Worm (Caenorhabditis elegans): ENCODE results near the gene K02F3.12.
A peak's percentile ranks its signal among the peaks of the same experiment; 100 is the strongest.

The K02F3.12 gene

DNA sequence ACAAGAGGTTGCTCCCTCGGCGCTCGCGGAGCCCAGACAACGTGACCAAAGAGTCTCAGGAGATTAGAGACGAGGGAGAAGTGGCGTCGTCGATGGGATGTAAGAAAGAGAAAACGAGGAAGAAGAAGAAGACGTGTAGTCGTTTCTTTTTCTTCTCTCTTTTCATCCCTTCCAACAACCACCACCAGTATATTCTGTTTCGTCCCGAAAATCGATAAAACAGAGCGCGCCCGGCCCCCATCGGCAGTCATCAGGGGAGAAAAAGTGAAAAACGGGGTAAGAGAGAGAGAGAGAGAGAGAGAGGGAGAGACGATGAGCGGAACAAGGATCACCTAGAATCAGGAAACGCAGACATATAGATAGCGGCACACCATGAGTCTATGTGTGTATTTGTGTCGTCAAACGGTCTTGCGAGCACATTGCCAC lies 31.5 kb downstream of the K02F3.12 start:
- TF ChIP-seq lsy-2 (tag; optimal IDR thresholded peaks at IDR 0.05) (peak; percentile 21), elt-1 (tag; optimal IDR thresholded peaks at IDR 0.05; ENCODE audit: borderline replicate concordance, insufficient read depth) (no peak), mep-1 (tag; optimal IDR thresholded peaks at IDR 0.05) (no peak), mls-2 (tag; optimal IDR thresholded peaks at IDR 0.05) (peak; percentile 60), unc-120 (tag; optimal IDR thresholded peaks at IDR 0.05; ENCODE audit: poor library complexity, severe bottlenecking) (peak; percentile 41), nhr-76 (tag; optimal IDR thresholded peaks at IDR 0.05) (peak; percentile 34), ceh-39 (tag; optimal IDR thresholded peaks at IDR 0.05) (peak; percentile 32), unc-62 (GFP tag; optimal IDR thresholded peaks at IDR 0.05) (peak; percentile 16), blmp-1 (tag; optimal IDR thresholded peaks at IDR 0.05) (peak; percentile 49), nhr-237 (tag; optimal IDR thresholded peaks at IDR 0.05) (no peak), elt-3 (tag; optimal IDR thresholded peaks at IDR 0.05) (no peak), nhr-2 (tag; optimal IDR thresholded peaks at IDR 0.05) (no peak), pha-4 (tag; optimal IDR thresholded peaks at IDR 0.05) (peak; percentile 24), nhr-28 (tag; optimal IDR thresholded peaks at IDR 0.05) (no peak), ztf-11 (tag; optimal IDR thresholded peaks at IDR 0.05) (no peak), ces-1 (GFP tag; optimal IDR thresholded peaks at IDR 0.05) (peak; percentile 63), ham-2 (GFP tag; optimal IDR thresholded peaks at IDR 0.05) (peak; percentile 23), sptf-1 (tag; optimal IDR thresholded peaks at IDR 0.05) (no peak)

DNA sequence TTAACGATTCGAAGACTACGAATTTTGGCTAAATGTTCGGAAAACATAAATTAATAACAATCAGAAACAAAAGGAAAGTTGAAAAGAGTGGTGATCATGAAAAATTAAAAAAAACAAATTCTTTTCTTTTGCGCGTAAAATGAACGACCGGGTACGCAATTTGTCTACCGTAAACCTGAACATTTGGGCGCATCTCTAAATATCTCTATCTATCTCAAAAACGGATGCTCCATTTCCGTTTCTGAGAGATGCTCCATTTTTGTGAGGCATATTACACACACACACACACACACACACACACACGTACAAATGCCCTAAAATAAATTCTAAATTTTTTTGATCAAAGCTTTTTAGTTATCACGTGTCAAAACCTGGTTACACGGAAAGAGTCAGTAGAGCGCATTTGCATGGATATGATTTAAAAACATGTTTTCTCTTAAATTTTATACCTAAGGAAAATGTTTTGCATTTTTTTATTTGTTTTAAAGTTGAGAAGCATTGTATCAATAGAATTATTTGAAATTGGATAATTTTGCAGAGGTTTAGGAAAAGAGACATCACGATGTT lies 32.7 kb downstream of the K02F3.12 start:
- TF ChIP-seq lsy-2 (tag; optimal IDR thresholded peaks at IDR 0.05) (peak; percentile 81), flh-1 (GFP tag; optimal IDR thresholded peaks at IDR 0.05) (no peak)

DNA sequence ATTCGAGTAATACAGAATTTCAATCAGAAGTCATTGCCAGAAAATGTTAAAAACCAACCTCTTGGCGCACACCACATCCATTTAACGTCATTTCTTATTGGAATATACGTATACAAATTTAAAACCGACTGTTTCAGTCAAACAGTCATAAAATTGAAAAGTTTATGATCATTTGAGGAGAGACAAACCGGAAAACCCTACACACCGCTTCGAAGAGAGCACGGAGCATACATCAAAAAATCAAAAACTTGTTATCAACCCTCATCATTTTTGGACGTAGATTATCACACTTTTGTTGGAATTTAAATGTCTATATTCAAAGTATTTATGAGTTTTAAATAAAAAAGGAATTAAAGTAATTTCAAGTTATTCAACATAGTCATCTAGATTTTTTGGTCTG lies 34.7 kb downstream of the K02F3.12 start, which contains the start of gene T24C4.10:
T24C4.10 (minus strand) TSS at position 230 of the 400 bp plus-strand sequence.
- TF ChIP-seq tbx-8 (GFP tag; optimal IDR thresholded peaks at IDR 0.05): no peak
- no peak for TF ChIP-seq mab-5 (tag; optimal IDR thresholded peaks at IDR 0.05)
- no peak for TF ChIP-seq mep-1 (tag; optimal IDR thresholded peaks at IDR 0.05)
- TF ChIP-seq elt-3 (tag; optimal IDR thresholded peaks at IDR 0.05): no peak
- TF ChIP-seq ceh-43 (GFP tag; optimal IDR thresholded peaks at IDR 0.05): no peak
- no peak for TF ChIP-seq unc-39 (tag; optimal IDR thresholded peaks at IDR 0.05)
- no peak for TF ChIP-seq cnd-1 (tag; optimal IDR thresholded peaks at IDR 0.05)
- TF ChIP-seq blmp-1 (tag; optimal IDR thresholded peaks at IDR 0.05): no peak
- TF ChIP-seq unc-120 (tag; optimal IDR thresholded peaks at IDR 0.05; ENCODE audit: poor library complexity, severe bottlenecking): no peak
- TF ChIP-seq mls-2 (tag; optimal IDR thresholded peaks at IDR 0.05): no peak
- no peak for TF ChIP-seq nhr-237 (tag; optimal IDR thresholded peaks at IDR 0.05)
- TF ChIP-seq ceh-83 (GFP tag; optimal IDR thresholded peaks at IDR 0.05): no peak
- no peak for TF ChIP-seq unc-62 (GFP tag; optimal IDR thresholded peaks at IDR 0.05)
- no peak for TF ChIP-seq elt-1 (tag; optimal IDR thresholded peaks at IDR 0.05; ENCODE audit: borderline replicate concordance, insufficient read depth)
- no peak for TF ChIP-seq ztf-11 (tag; optimal IDR thresholded peaks at IDR 0.05)
- no peak for TF ChIP-seq flh-1 (GFP tag; optimal IDR thresholded peaks at IDR 0.05)
- no peak for TF ChIP-seq lin-13 (tag; optimal IDR thresholded peaks at IDR 0.05)
- no peak for TF ChIP-seq nhr-76 (tag; optimal IDR thresholded peaks at IDR 0.05)

DNA sequence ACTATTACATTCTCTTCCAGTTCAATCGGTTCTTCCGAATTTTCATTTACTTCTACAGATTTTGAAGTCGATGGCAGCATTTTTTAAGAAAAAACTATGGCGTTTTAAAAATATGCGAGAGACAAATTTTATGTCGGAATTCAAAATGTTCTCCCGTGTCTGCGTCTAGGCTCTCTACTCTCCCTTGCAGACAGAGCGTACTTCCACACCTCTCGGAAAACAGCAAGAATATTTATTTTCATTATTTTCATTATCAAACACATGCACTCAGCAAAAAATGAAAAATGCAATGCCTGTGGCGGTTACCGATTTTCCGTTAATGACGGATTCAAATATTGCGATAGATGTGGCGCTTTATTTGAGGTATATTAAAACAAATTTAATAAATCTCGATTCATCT lies 39.2 kb downstream of the K02F3.12 start, which contains the start of the genes ztf-18 and F23H11.2:
ztf-18 (minus strand) TSS at position 188 of the 400 bp plus-strand sequence.
F23H11.2 (plus strand) TSS at position 223 of the 400 bp plus-strand sequence.
- TF ChIP-seq lin-32 (GFP tag; optimal IDR thresholded peaks at IDR 0.05): no peak
- TF ChIP-seq ceh-43 (GFP tag; optimal IDR thresholded peaks at IDR 0.05): no peak
- TF ChIP-seq flh-1 (GFP tag; optimal IDR thresholded peaks at IDR 0.05): no peak
- TF ChIP-seq mab-5 (tag; optimal IDR thresholded peaks at IDR 0.05): no peak
- TF ChIP-seq hlh-1 (tag; optimal IDR thresholded peaks at IDR 0.05): peak; percentile 18

DNA sequence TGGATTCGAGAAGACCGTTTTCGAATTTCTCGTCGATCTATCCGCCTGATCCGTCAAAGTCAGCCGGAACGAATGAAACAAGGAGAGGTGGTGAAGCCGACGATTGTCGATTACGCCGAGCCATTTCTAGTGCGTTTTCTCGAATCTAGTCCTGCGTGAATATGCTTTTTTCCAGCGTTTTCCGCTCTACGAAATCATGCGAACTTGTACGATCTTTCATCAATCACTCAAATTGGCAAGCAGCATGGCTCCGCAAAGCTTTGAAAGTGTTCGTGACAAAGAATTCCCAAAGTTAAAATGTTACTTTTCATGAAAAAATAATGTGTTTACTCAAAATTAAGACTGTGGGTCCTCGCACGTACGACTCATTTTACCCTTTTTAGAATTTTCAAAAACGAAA lies 40.5 kb downstream of the K02F3.12 start:
- TF ChIP-seq elt-1 (tag; optimal IDR thresholded peaks at IDR 0.05; ENCODE audit: borderline replicate concordance, insufficient read depth) (no peak), ceh-39 (tag; optimal IDR thresholded peaks at IDR 0.05) (no peak), nhr-2 (tag; optimal IDR thresholded peaks at IDR 0.05) (no peak), M03D4.4 (tag; optimal IDR thresholded peaks at IDR 0.05) (no peak), pha-4 (tag; optimal IDR thresholded peaks at IDR 0.05) (no peak), nhr-237 (tag; optimal IDR thresholded peaks at IDR 0.05) (no peak), ham-2 (GFP tag; optimal IDR thresholded peaks at IDR 0.05) (no peak), lsy-2 (tag; optimal IDR thresholded peaks at IDR 0.05) (no peak), elt-3 (tag; optimal IDR thresholded peaks at IDR 0.05) (no peak), bed-3 (GFP tag; optimal IDR thresholded peaks at IDR 0.05) (no peak), ztf-11 (tag; optimal IDR thresholded peaks at IDR 0.05) (no peak), mep-1 (tag; optimal IDR thresholded peaks at IDR 0.05) (no peak), hlh-1 (tag; optimal IDR thresholded peaks at IDR 0.05) (no peak), ces-1 (GFP tag; optimal IDR thresholded peaks at IDR 0.05) (no peak), ceh-43 (GFP tag; optimal IDR thresholded peaks at IDR 0.05) (no peak), ceh-83 (GFP tag; optimal IDR thresholded peaks at IDR 0.05) (no peak), cnd-1 (tag; optimal IDR thresholded peaks at IDR 0.05) (no peak), sem-2 (GFP tag; optimal IDR thresholded peaks at IDR 0.05) (no peak), sptf-1 (tag; optimal IDR thresholded peaks at IDR 0.05) (no peak)
